Fruit fly (Drosophila melanogaster) whole organism, prepupa: ENCODE measurements around the gene Cep135.

ENCODE experiments used
- CG16779 ChIP-seq: fragments of 200-800 bp; sonication (Bioruptor generic); optimal IDR thresholded peaks from 3 replicates; lab custom pipeline; 2017; ENCODE audit warnings: missing biosample characterization, mild to moderate bottlenecking, missing genetic modification characterization
- CG31627 ChIP-seq: fragments of 200-800 bp; sonication (Bioruptor generic); optimal IDR thresholded peaks from 3 replicates; lab custom pipeline; 2016; ENCODE audit warnings: missing biosample characterization, missing genetic modification characterization
- CG32006 ChIP-seq: fragments of 200-800 bp; sonication (Bioruptor generic); optimal IDR thresholded peaks from 3 replicates; lab custom pipeline; 2017; ENCODE audit warnings: missing biosample characterization, mild to moderate bottlenecking, missing genetic modification characterization
- CG4318 ChIP-seq: fragments of 200-800 bp; sonication (Bioruptor generic); optimal IDR thresholded peaks from 3 replicates; lab custom pipeline; 2017; ENCODE audit warnings: missing biosample characterization, mild to moderate bottlenecking, missing genetic modification characterization
- CG6854 ChIP-seq: fragments of 200-800 bp; sonication (Bioruptor generic); optimal IDR thresholded peaks from 2 replicates; lab custom pipeline; 2017; ENCODE audit warnings: missing biosample characterization, mild to moderate bottlenecking, missing genetic modification characterization
- CG8319 ChIP-seq: fragments of 200-800 bp; sonication (Bioruptor generic); optimal IDR thresholded peaks from 3 replicates; lab custom pipeline; 2016; ENCODE audit warnings: missing biosample characterization, missing genetic modification characterization
- Hr38 ChIP-seq: sonication (Bioruptor generic); optimal IDR thresholded peaks from 2 replicates; lab custom pipeline; 2016; ENCODE audit warnings: missing biosample characterization, missing genetic modification characterization
- Hr39 ChIP-seq: fragments of 200-800 bp; sonication (Bioruptor generic); optimal IDR thresholded peaks from 2 replicates; lab custom pipeline; 2016; ENCODE audit warnings: missing biosample characterization, missing genetic modification characterization
- fkh ChIP-seq: fragments of 200-800 bp; sonication (Bioruptor generic); optimal IDR thresholded peaks from 3 replicates; lab custom pipeline; 2017; ENCODE audit warnings: missing biosample characterization, mild to moderate bottlenecking, missing genetic modification characterization, moderate library complexity
- spab ChIP-seq: fragments of 200-800 bp; sonication (Bioruptor generic); optimal IDR thresholded peaks from 2 replicates; lab custom pipeline; 2017; ENCODE audit warnings: missing biosample characterization, mild to moderate bottlenecking, missing genetic modification characterization, missing genetic modification reagents
- ss ChIP-seq, 2 experiments: fragments of 200-800 bp; sonication (Bioruptor generic); optimal IDR thresholded peaks; 2 replicates in 1 of 2; 3 replicates in 1 of 2; lab custom pipeline; 2017 to 2018; ENCODE audit warnings: mild to moderate bottlenecking in 2 of 2, missing biosample characterization in 2 of 2, missing genetic modification characterization in 2 of 2, moderate library complexity in 1 of 2
- svp ChIP-seq: fragments of 200-800 bp; sonication (Bioruptor generic); peaks from one replicate; lab custom pipeline; 2016; ENCODE audit warnings: missing biosample characterization, missing genetic modification characterization

dm6 chr3L:15099541-15099940, 17.0 kb upstream of the Cep135 start:
- no peak for TF ChIP-seq CG16779 (tag; lab: Kevin White, UChicago)
- TF ChIP-seq CG32006 (GFP tag; lab: Kevin White, UChicago), result peak; percentile 23
- no peak for TF ChIP-seq fkh (GFP tag; lab: Kevin White, UChicago)
- no peak for TF ChIP-seq CG31627 (GFP tag; lab: Kevin White, UChicago)
- no peak for TF ChIP-seq spab (GFP tag; lab: Kevin White, UChicago)
- peak; percentile 88 for TF ChIP-seq svp (GFP tag; lab: Kevin White, UChicago)
- no peak for TF ChIP-seq CG6854 (GFP tag; lab: Kevin White, UChicago)
- TF ChIP-seq Hr38 (GFP tag; lab: Kevin White, UChicago), result no peak
- TF ChIP-seq CG4318, result no peak
- TF ChIP-seq CG8319 (GFP tag; lab: Kevin White, UChicago), result no peak
- no peak for TF ChIP-seq Hr39 (GFP tag; lab: Kevin White, UChicago)
- no peak for TF ChIP-seq ss (GFP tag; optimal IDR thresholded peaks at IDR 0.05; lab: Kevin White, UChicago)
